Worm (Caenorhabditis elegans) whole organism, L1 larva: ENCODE results near the gene C44E12.1.

Experiments used
- C16A3.4 ChIP-seq: fragments of 150-350 bp; optimal IDR thresholded peaks from 2 replicates; lab custom pipeline; 2014; ENCODE audit warnings: missing biosample characterization, missing genetic modification characterization
- C34B4.2 ChIP-seq: sonication (generic microtip); optimal IDR thresholded peaks from 2 replicates; lab custom pipeline; 2017; ENCODE audit warnings: mild to moderate bottlenecking, missing genetic modification characterization, missing compliant biosample characterization
- Y116A8C.19 ChIP-seq: sonication (generic microtip); optimal IDR thresholded peaks from 2 replicates; lab custom pipeline; 2016; ENCODE audit warnings: missing compliant biosample characterization, missing genetic modification characterization, borderline replicate concordance
- aly-2 ChIP-seq: fragments of 150-350 bp; optimal IDR thresholded peaks from 2 replicates; lab custom pipeline; 2014; ENCODE audit warnings: missing biosample characterization, missing genetic modification characterization
- blmp-1 ChIP-seq: fragments of 150-350 bp; optimal IDR thresholded peaks from 2 replicates; lab custom pipeline; 2014; ENCODE audit warnings: missing biosample characterization, missing genetic modification characterization
- ceh-88 ChIP-seq: fragments of 200-800 bp; sonication (Bioruptor generic); IDR thresholded peaks from 2 replicates; pipeline ENCODE4 v1.3.6; 2022; ENCODE audit warnings: missing genetic modification characterization, missing compliant biosample characterization
- ceh-90 ChIP-seq: sonication (generic microtip); optimal IDR thresholded peaks from 2 replicates; lab custom pipeline; 2016; ENCODE audit warnings: missing genetic modification characterization, missing compliant biosample characterization
- egl-13 ChIP-seq: sonication (generic microtip); optimal IDR thresholded peaks from 2 replicates; lab custom pipeline; 2016; ENCODE audit warnings: missing genotype, missing genetic modification reagents, missing genetic modification characterization, missing compliant biosample characterization
- elt-2 ChIP-seq: sonication (generic microtip); optimal IDR thresholded peaks from 2 replicates; lab custom pipeline; 2016; ENCODE audit warnings: missing genetic modification characterization, mild to moderate bottlenecking, inconsistent platforms, missing compliant biosample characterization, missing genetic modification reagents
- elt-3 ChIP-seq, 6 experiments: fragments of 150-350 bp in 1 of 6; sonication (generic microtip); optimal IDR thresholded peaks; 2 replicates each; lab custom pipeline; 2017 to 2018; ENCODE audit warnings: missing biosample characterization in 6 of 6, missing genetic modification characterization in 6 of 6, inconsistent platforms in 1 of 6
- ets-5 ChIP-seq: fragments of 200-800 bp; sonication (Bioruptor generic); IDR thresholded peaks from 2 replicates; pipeline ENCODE4 v1.3.6; 2022; ENCODE audit warnings: missing genetic modification characterization, missing compliant biosample characterization
- fkh-10 ChIP-seq: sonication (generic microtip); optimal IDR thresholded peaks from 2 replicates; lab custom pipeline; 2017; ENCODE audit warnings: missing biosample characterization, missing genetic modification reagents, missing genetic modification characterization
- fos-1 ChIP-seq: fragments of 150-350 bp; optimal IDR thresholded peaks from 2 replicates; lab custom pipeline; 2014; ENCODE audit warnings: missing biosample characterization, missing genetic modification characterization
- hlh-17 ChIP-seq: fragments of 200-800 bp; sonication (Bioruptor generic); optimal IDR thresholded peaks from 2 replicates; lab custom pipeline; 2018; ENCODE audit warnings: missing genetic modification characterization, mild to moderate bottlenecking, missing compliant biosample characterization, moderate library complexity, borderline replicate concordance
- irx-1 ChIP-seq: sonication (generic microtip); optimal IDR thresholded peaks from 2 replicates; lab custom pipeline; 2016; ENCODE audit warnings: missing genetic modification characterization, missing compliant biosample characterization
- lin-14 ChIP-seq: fragments of 200-800 bp; sonication (Bioruptor generic); optimal IDR thresholded peaks from 2 replicates; lab custom pipeline; 2018; ENCODE audit warnings: mild to moderate bottlenecking, missing genetic modification characterization, moderate library complexity, missing compliant biosample characterization
- lin-15B ChIP-seq: fragments of 150-350 bp; sonication (generic microtip); optimal IDR thresholded peaks from 3 replicates; lab custom pipeline; 2014; ENCODE audit warnings: missing biosample characterization, missing genetic modification characterization
- lin-35 ChIP-seq, 2 experiments: fragments of 150-350 bp; optimal IDR thresholded peaks; 2 replicates each; lab custom pipeline; 2014; ENCODE audit warnings: missing biosample characterization in 2 of 2, missing genetic modification characterization in 2 of 2, missing genetic modification reagents in 2 of 2
- mab-9 ChIP-seq: fragments of 200-800 bp; sonication (Bioruptor generic); IDR thresholded peaks from 2 replicates; pipeline ENCODE4 v1.3.6; 2022; ENCODE audit warnings: missing genetic modification reagents, missing genetic modification characterization, missing compliant biosample characterization
- mdl-1 ChIP-seq, 2 experiments: fragments of 150-350 bp; optimal IDR thresholded peaks; 2 replicates each; lab custom pipeline; 2014 to 2017; ENCODE audit warnings: missing biosample characterization in 2 of 2, missing genetic modification characterization in 2 of 2, inconsistent platforms in 1 of 2
- mef-2 ChIP-seq: fragments of 150-350 bp; optimal IDR thresholded peaks from 2 replicates; lab custom pipeline; 2014; ENCODE audit warnings: missing biosample characterization, missing genetic modification characterization
- mep-1 ChIP-seq: fragments of 150-350 bp; optimal IDR thresholded peaks from 2 replicates; lab custom pipeline; 2014; ENCODE audit warnings: missing biosample characterization, missing genetic modification characterization
- nhr-11 ChIP-seq: fragments of 150-350 bp; optimal IDR thresholded peaks from 2 replicates; lab custom pipeline; 2014; ENCODE audit warnings: missing biosample characterization, missing genetic modification characterization
- nhr-12 ChIP-seq: sonication (generic microtip); optimal IDR thresholded peaks from 2 replicates; lab custom pipeline; 2017; ENCODE audit warnings: missing biosample characterization, missing genetic modification characterization
- nhr-20 ChIP-seq: sonication (generic microtip); optimal IDR thresholded peaks from 2 replicates; lab custom pipeline; 2016; ENCODE audit warnings: mild to moderate bottlenecking, missing genetic modification characterization, missing compliant biosample characterization
- nhr-47 ChIP-seq: sonication (generic microtip); optimal IDR thresholded peaks from 2 replicates; lab custom pipeline; 2016; ENCODE audit warnings: mild to moderate bottlenecking, missing genetic modification characterization, moderate library complexity, missing compliant biosample characterization
- nhr-71 ChIP-seq: sonication (generic microtip); optimal IDR thresholded peaks from 2 replicates; lab custom pipeline; 2016; ENCODE audit warnings: mild to moderate bottlenecking, missing genetic modification characterization, moderate library complexity, missing compliant biosample characterization
- nhr-76 ChIP-seq: sonication (generic microtip); optimal IDR thresholded peaks from 2 replicates; lab custom pipeline; 2017; ENCODE audit warnings: missing biosample characterization, missing genetic modification characterization
- nhr-84 ChIP-seq: sonication (generic microtip); optimal IDR thresholded peaks from 2 replicates; lab custom pipeline; 2017; ENCODE audit warnings: missing biosample characterization, missing genetic modification characterization
- nhr-85 ChIP-seq: sonication (generic microtip); peaks from one replicate; lab custom pipeline; 2016; ENCODE audit warnings: missing genetic modification characterization, inconsistent platforms, missing compliant biosample characterization
- nhr-90 ChIP-seq: sonication (generic microtip); optimal IDR thresholded peaks from 2 replicates; lab custom pipeline; 2016; ENCODE audit warnings: mild to moderate bottlenecking, missing genetic modification characterization, missing compliant biosample characterization; ENCODE audit not compliant: poor library complexity
- pag-3 ChIP-seq: sonication (generic microtip); optimal IDR thresholded peaks from 2 replicates; lab custom pipeline; 2017; ENCODE audit warnings: missing genetic modification characterization, mild to moderate bottlenecking, missing compliant biosample characterization, antibody characterized with exemption, borderline replicate concordance; ENCODE audit not compliant: insufficient read depth
- pqm-1 ChIP-seq: sonication (generic microtip); optimal IDR thresholded peaks from 3 replicates; lab custom pipeline; 2017; ENCODE audit warnings: missing biosample characterization, missing genetic modification characterization
- rnt-1 ChIP-seq: sonication (generic microtip); optimal IDR thresholded peaks from 2 replicates; lab custom pipeline; 2016; ENCODE audit warnings: mild to moderate bottlenecking, missing genetic modification characterization, moderate library complexity, missing compliant biosample characterization
- snpc-4 ChIP-seq: fragments of 150-350 bp; optimal IDR thresholded peaks from 2 replicates; lab custom pipeline; 2014; ENCODE audit warnings: missing biosample characterization, missing genetic modification characterization
- snu-23 ChIP-seq: sonication (generic microtip); optimal IDR thresholded peaks from 2 replicates; lab custom pipeline; 2016; ENCODE audit warnings: missing genetic modification characterization, missing compliant biosample characterization
- sptf-1 ChIP-seq: fragments of 150-350 bp; optimal IDR thresholded peaks from 2 replicates; lab custom pipeline; 2014; ENCODE audit warnings: missing biosample characterization, missing genetic modification characterization
- swsn-7 ChIP-seq: sonication (generic microtip); optimal IDR thresholded peaks from 2 replicates; lab custom pipeline; 2016; ENCODE audit warnings: missing genetic modification characterization, missing compliant biosample characterization
- tbx-2 ChIP-seq: sonication (generic microtip); optimal IDR thresholded peaks from 2 replicates; lab custom pipeline; 2016; ENCODE audit warnings: missing genetic modification characterization, missing compliant biosample characterization
- unc-130 ChIP-seq: fragments of 150-350 bp; optimal IDR thresholded peaks from 2 replicates; lab custom pipeline; 2017; ENCODE audit warnings: missing biosample characterization, missing genetic modification characterization, inconsistent platforms
- unc-30 ChIP-seq: sonication (generic microtip); optimal IDR thresholded peaks from 2 replicates; lab custom pipeline; 2017; ENCODE audit warnings: missing biosample characterization, missing genetic modification characterization
- zip-4 ChIP-seq: fragments of 200-800 bp; sonication (Bioruptor generic); optimal IDR thresholded peaks from 2 replicates; lab custom pipeline; 2018; ENCODE audit warnings: mild to moderate bottlenecking, missing genetic modification characterization, moderate library complexity, missing compliant biosample characterization
- ztf-11 ChIP-seq, 2 experiments: sonication (generic microtip); optimal IDR thresholded peaks; 2 replicates each; lab custom pipeline; 2016 to 2017; ENCODE audit warnings: missing genetic modification characterization in 2 of 2, missing biosample characterization in 1 of 2, missing compliant biosample characterization in 1 of 2
- ztf-4 ChIP-seq: fragments of 150-350 bp; optimal IDR thresholded peaks from 2 replicates; lab custom pipeline; 2014; ENCODE audit warnings: missing biosample characterization, missing genetic modification characterization

Gene C44E12.1

DNA sequence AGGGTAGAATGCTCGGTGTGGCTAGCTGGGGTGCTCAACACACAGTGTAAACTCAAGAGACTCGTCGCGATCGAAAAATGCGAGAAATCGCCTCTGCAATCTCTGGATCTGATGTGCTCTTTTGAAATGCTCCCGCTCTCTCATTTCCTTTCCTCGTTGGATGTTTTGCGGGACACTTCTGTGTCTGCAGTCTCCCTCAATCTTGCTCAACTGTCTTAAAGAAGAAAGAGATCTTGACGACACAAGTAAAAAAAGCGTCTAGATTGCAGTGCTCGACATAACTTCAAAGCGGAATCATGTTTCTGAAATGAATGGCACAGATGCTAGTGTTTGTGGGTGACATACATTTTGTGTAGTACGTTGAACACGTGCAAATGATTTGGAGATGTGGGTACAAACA lies 23.1 kb upstream of the C44E12.1 start (continued):
- TF ChIP-seq tbx-2 (tag; lab: Kevin White, UChicago), result peak; percentile 1
- no peak for TF ChIP-seq C16A3.4
- TF ChIP-seq ets-5 (GFP tag; lab: Robert Waterston, UW), result no peak
- no peak for TF ChIP-seq mef-2 (tag; lab: Kevin White, UChicago)
- no peak for TF ChIP-seq sptf-1 (tag; lab: Kevin White, UChicago)
- TF ChIP-seq fkh-10 (GFP tag; lab: Kevin White, UChicago), result no peak
- no peak for TF ChIP-seq nhr-90
- TF ChIP-seq hlh-17, result no peak
- TF ChIP-seq nhr-76, result no peak
- no peak for TF ChIP-seq snpc-4 (tag; lab: Kevin White, UChicago)
- peak; percentile 18 for TF ChIP-seq snu-23 (GFP tag; lab: Kevin White, UChicago)
- no peak for TF ChIP-seq zip-4 (GFP tag; lab: Kevin White, UChicago)
- no peak for TF ChIP-seq lin-15B (tag; lab: Kevin White, UChicago)
- no peak for TF ChIP-seq egl-13 (tag; lab: Kevin White, UChicago)
- TF ChIP-seq nhr-12 (tag; lab: Kevin White, UChicago), result no peak

DNA sequence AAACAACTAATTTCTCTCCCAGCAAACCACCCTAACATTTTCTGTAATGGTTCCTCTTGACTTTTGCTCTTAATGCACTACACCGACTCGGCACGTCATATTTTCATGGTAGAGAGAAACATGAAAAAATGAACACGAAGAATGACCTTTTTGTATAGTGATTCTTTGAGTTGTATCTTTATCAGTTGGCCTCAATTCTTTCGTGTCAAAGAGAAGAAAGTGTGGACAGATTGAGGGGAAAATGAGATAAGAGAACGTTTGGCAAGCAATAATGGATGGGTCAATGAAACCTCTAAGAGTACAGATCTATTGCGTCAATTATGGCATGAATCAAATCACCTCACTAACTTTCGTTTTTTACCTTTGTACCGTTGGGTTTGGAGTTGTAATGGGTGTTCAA lies 20.8 kb upstream of the C44E12.1 start:
- TF ChIP-seq elt-3 (tag; optimal IDR thresholded peaks at IDR 0.05; lab: Kevin White, UChicago) (peak in 1 of 6 experiments; percentile 3), nhr-71 (tag; lab: Kevin White, UChicago) (peak; percentile 4), mab-9 (GFP tag; lab: Robert Waterston, UW) (no peak), pqm-1 (tag; lab: Kevin White, UChicago) (peak; percentile 80), lin-35 (GFP tag; optimal IDR thresholded peaks at IDR 0.05; lab: Kevin White, UChicago) (peak in 1 of 2 experiments; percentile 2), lin-14 (peak; percentile 6), fos-1 (tag; lab: Kevin White, UChicago) (no peak), elt-2 (tag; lab: Kevin White, UChicago) (peak; percentile 50), blmp-1 (tag; lab: Kevin White, UChicago) (peak; percentile 55)

DNA sequence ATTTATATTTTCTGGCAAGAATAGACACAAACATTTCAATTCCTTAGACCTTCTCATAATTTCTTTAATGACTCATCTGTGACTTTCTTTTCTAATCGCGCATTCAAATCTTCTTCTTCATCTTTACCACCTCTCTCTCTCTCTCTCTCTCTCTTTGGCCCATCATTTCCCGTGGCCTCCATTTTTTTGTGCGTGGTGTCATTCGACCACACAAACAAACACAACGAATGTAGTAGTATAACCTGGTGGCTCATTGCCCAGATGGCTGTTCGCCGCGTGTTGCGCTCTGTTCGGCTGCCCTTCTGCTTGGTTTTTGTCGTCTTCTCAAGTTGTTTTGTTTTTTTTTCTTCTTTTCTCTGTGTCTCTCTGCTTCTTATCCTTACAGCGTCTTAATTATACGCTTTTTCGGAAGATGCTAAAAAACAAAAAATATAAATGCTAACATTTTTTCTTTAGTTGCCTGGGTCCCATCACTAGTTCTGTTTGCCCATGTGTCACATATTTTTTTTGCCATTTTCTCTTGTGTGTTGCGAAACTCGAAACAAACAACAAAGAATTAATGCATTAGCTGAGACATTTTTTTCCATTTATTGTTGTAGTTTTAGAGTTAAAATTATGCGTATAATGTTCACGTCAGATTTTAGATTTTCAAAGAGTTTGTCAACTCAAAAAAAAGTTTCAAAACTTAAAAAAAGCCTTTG lies 19.1 kb upstream of the C44E12.1 start:
- TF ChIP-seq unc-130 (tag; lab: Kevin White, UChicago) (no peak), blmp-1 (tag; lab: Kevin White, UChicago) (peak; percentile 30), ceh-88 (no peak), fos-1 (tag; lab: Kevin White, UChicago) (peak; percentile 1), rnt-1 (peak; percentile 11), lin-14 (peak; percentile 39), mep-1 (tag; lab: Kevin White, UChicago) (peak; percentile 43), nhr-71 (tag; lab: Kevin White, UChicago) (peak; percentile 6), nhr-85 (tag; lab: Kevin White, UChicago) (peak; percentile 80)

DNA sequence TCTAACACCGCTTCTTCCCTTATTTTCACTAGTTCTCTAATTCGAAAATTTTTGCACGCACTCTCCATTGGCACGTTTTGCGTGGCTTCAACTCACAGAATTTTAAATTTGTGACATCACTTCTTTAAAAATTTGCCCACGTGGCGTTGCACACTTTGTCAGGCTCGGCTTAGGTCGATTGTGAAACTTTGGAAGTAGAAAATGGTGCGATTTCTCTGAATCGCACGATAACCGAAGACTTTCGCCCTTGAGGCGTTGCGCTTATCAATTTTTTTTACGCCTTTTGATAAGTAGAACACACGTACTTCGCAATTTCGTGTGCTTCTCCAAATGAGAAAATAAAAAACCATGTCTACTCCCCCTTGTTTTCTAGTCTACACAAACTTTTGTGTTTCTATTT lies 18.4 kb upstream of the C44E12.1 start:
- TF ChIP-seq elt-2 (tag; lab: Kevin White, UChicago), result peak; percentile 78
- TF ChIP-seq hlh-17, result no peak
- TF ChIP-seq unc-30, result no peak
- no peak for TF ChIP-seq C34B4.2 (tag; lab: Kevin White, UChicago)
- peak; percentile 24 for TF ChIP-seq nhr-71 (tag; lab: Kevin White, UChicago)
- TF ChIP-seq egl-13 (tag; lab: Kevin White, UChicago), result peak; percentile 8
- no peak for TF ChIP-seq nhr-85 (tag; lab: Kevin White, UChicago)
- peak; percentile 19 for TF ChIP-seq nhr-20 (tag; lab: Kevin White, UChicago)
- TF ChIP-seq pqm-1 (tag; lab: Kevin White, UChicago), result peak; percentile 93
- TF ChIP-seq blmp-1 (tag; lab: Kevin White, UChicago), result peak; percentile 24
- TF ChIP-seq ztf-4 (tag; lab: Kevin White, UChicago), result no peak
- TF ChIP-seq, all 84 proteins: peak for 6

DNA sequence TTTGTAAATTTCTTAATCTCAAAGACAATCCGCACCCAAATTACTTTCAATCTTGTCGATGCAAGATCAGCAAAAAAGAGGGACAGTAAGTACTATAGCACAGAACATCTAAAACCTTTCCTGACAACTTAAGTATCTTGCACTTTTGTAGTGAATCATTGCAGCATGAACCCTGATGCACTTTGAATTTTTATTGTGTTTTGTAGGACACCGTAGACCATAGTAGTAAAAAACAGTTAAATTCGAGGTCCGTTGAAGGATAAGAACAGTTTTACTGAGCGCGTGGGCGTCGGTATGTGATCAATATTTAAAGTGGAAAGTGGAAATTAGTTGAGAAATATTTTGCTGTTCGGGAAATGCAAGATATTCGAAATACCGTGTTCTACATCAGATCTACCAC lies 14.5 kb upstream of the C44E12.1 start:
- no peak for TF ChIP-seq irx-1
- TF ChIP-seq nhr-47 (tag; lab: Kevin White, UChicago), result no peak
- no peak for TF ChIP-seq ztf-11 (tag; optimal IDR thresholded peaks at IDR 0.05; lab: Kevin White, UChicago)
- no peak for TF ChIP-seq fos-1 (tag; lab: Kevin White, UChicago)
- no peak for TF ChIP-seq nhr-11
- no peak for TF ChIP-seq pag-3 (tag; lab: Kevin White, UChicago)
- TF ChIP-seq Y116A8C.19 (tag; lab: Kevin White, UChicago), result no peak
- no peak for TF ChIP-seq aly-2 (tag; lab: Kevin White, UChicago)
- TF ChIP-seq fkh-10 (GFP tag; lab: Kevin White, UChicago), result no peak
- no peak for TF ChIP-seq ceh-90 (tag; lab: Kevin White, UChicago)
- no peak for TF ChIP-seq tbx-2 (tag; lab: Kevin White, UChicago)
- TF ChIP-seq swsn-7 (tag; lab: Kevin White, UChicago), result no peak
- TF ChIP-seq nhr-84 (tag; lab: Kevin White, UChicago), result no peak
- TF ChIP-seq mdl-1 (tag; optimal IDR thresholded peaks at IDR 0.05; lab: Kevin White, UChicago), result no peak
